Fruit fly (Drosophila melanogaster): ENCODE data around the gene kibra.

- TF ChIP-seq Pif1B (GFP tag; optimal IDR thresholded peaks at IDR 0.05) (no peak), CG34367 (tag; optimal IDR thresholded peaks at IDR 0.05) (no peak), CG8159 (tag; optimal IDR thresholded peaks at IDR 0.05) (no peak), EcR (GFP tag; optimal IDR thresholded peaks at IDR 0.05) (no peak), Ets98B (GFP tag; IDR thresholded peaks at IDR 0.05) (no peak), CG32121 (GFP tag; IDR thresholded peaks at IDR 0.05) (no peak), CG4496 (GFP tag; IDR thresholded peaks at IDR 0.05) (no peak), CG15710 (tag; optimal IDR thresholded peaks at IDR 0.05) (no peak)
Measured at dm6 chr3R:14720885-14721284, 3.2 kb downstream of the kibra start.
